Fruit fly (Drosophila melanogaster): ENCODE data around the gene CG43219.

The CG43219 gene

DNA sequence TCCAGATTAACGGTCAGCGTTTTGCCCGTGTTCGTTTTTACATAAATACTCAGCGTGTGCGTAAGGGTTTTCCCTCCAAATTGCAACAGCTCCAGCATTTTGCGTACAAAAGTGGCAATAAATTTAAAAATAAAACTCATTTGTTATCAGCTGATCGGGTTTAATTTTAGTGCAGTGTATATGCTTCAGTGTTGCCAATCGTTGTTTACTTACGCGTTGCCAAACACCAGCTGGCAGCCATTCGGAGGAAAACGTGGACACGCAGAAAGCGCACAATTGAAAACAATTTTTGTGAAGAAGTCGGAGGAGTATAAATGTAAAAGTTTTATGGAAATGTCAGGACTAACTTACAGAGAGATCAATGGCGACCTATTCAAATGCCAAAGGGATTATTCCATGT, 23.6 kb upstream of the CG43219 start, which contains the start of the genes Targ3 and park (continued):
- TF ChIP-seq pum (GFP tag; optimal IDR thresholded peaks at IDR 0.05) = no peak
- TF ChIP-seq CG9817 (tag; optimal IDR thresholded peaks at IDR 0.05) = no peak
- no peak for TF ChIP-seq CG7963 (GFP tag; IDR thresholded peaks at IDR 0.05; ENCODE audit: partially characterized antibody)
- no peak for TF ChIP-seq CG1832 (GFP tag; optimal IDR thresholded peaks at IDR 0.05)
- no peak for TF ChIP-seq CG30020 (tag; optimal IDR thresholded peaks at IDR 0.05)
- no peak for TF ChIP-seq CG1647 (GFP tag; optimal IDR thresholded peaks at IDR 0.05)
- TF ChIP-seq lola (GFP tag; optimal IDR thresholded peaks at IDR 0.05) = no peak
- TF ChIP-seq en (GFP tag; optimal IDR thresholded peaks at IDR 0.05) = no peak
- peak; percentile 15 for TF ChIP-seq CG14710 (tag; optimal IDR thresholded peaks at IDR 0.05)
- TF ChIP-seq tio (GFP tag; optimal IDR thresholded peaks at IDR 0.05) = no peak
- TF ChIP-seq CG15479 (GFP tag; optimal IDR thresholded peaks at IDR 0.05) = no peak
- TF ChIP-seq Lhr (GFP tag; optimal IDR thresholded peaks at IDR 0.05) = no peak
- no peak for TF ChIP-seq croc (GFP tag; conservative IDR thresholded peaks at IDR 0.05)
- TF ChIP-seq so (GFP tag; IDR thresholded peaks at IDR 0.05) = no peak
- peak; percentile 4 for TF ChIP-seq CG17829 (tag; optimal IDR thresholded peaks at IDR 0.05)
- no peak for TF ChIP-seq BtbVII (GFP tag; optimal IDR thresholded peaks at IDR 0.05)
- TF ChIP-seq Gug (GFP tag; IDR thresholded peaks at IDR 0.05) = 0 out of 4 replicates have a peak, but pooled peaks have one; percentile 4
- TF ChIP-seq Xrp1 (GFP tag; IDR thresholded peaks at IDR 0.05) = no peak
- no peak for TF ChIP-seq CG33557 (GFP tag; optimal IDR thresholded peaks at IDR 0.05)
- TF ChIP-seq pnt (GFP tag; optimal IDR thresholded peaks at IDR 0.05) = no peak
- no peak for TF ChIP-seq Hr78 (GFP tag; optimal IDR thresholded peaks at IDR 0.05)
- no peak for TF ChIP-seq crc (GFP tag; optimal IDR thresholded peaks at IDR 0.05)
- TF ChIP-seq CG7786 (GFP tag; optimal IDR thresholded peaks at IDR 0.05) = peak; percentile 43
- no peak for TF ChIP-seq CG3995 (GFP tag; optimal IDR thresholded peaks at IDR 0.05)
- no peak for TF ChIP-seq TFAM (GFP tag; optimal IDR thresholded peaks at IDR 0.05)
- no peak for TF ChIP-seq CG10321 (GFP tag; IDR thresholded peaks at IDR 0.05)
- TF ChIP-seq bsh (GFP tag; optimal IDR thresholded peaks at IDR 0.05) = no peak
- no peak for TF ChIP-seq CG8359 (GFP tag; optimal IDR thresholded peaks at IDR 0.05; ENCODE audit: borderline replicate concordance)
- no peak for TF ChIP-seq kah (GFP tag; optimal IDR thresholded peaks at IDR 0.05)
- 0 out of 3 replicates have a peak, but pooled peaks have one; percentile 23 for TF ChIP-seq Doc3 (GFP tag; IDR thresholded peaks at IDR 0.05; ENCODE audit: partially characterized antibody)
- no peak for TF ChIP-seq inv (GFP tag; IDR thresholded peaks at IDR 0.05; ENCODE audit: partially characterized antibody)
- peak; percentile 58 for TF ChIP-seq da (GFP tag; optimal IDR thresholded peaks at IDR 0.05)
- no peak for TF ChIP-seq Ravus (GFP tag; IDR thresholded peaks at IDR 0.05)
- TF ChIP-seq shn (GFP tag; optimal IDR thresholded peaks at IDR 0.05) = peak; percentile 39
- TF ChIP-seq CG13624 (GFP tag; optimal IDR thresholded peaks at IDR 0.05) = no peak
- no peak for TF ChIP-seq CG6654 (GFP tag; optimal IDR thresholded peaks at IDR 0.05)
- no peak for TF ChIP-seq cato (GFP tag; optimal IDR thresholded peaks at IDR 0.05; ENCODE audit: borderline replicate concordance)
- no peak for TF ChIP-seq zen2 (GFP tag; IDR thresholded peaks at IDR 0.05; ENCODE audit: partially characterized antibody)
- TF ChIP-seq Dref (GFP tag; IDR thresholded peaks at IDR 0.05) = peak; percentile 48
- TF ChIP-seq D19B (GFP tag; optimal IDR thresholded peaks at IDR 0.05) = no peak
- TF ChIP-seq p53 (GFP tag; optimal IDR thresholded peaks at IDR 0.05) = no peak
- no peak for TF ChIP-seq CG3281 (GFP tag; optimal IDR thresholded peaks at IDR 0.05)
- no peak for TF ChIP-seq CG4730 (GFP tag; IDR thresholded peaks at IDR 0.05)
- 0 out of 2 replicates have a peak, but pooled peaks have one; percentile 29 for TF ChIP-seq unc-4 (GFP tag; IDR thresholded peaks at IDR 0.05; ENCODE audit: partially characterized antibody)
- TF ChIP-seq CG1024 (GFP tag; IDR thresholded peaks at IDR 0.05) = no peak
- TF ChIP-seq CG6683 (GFP tag; optimal IDR thresholded peaks at IDR 0.05) = no peak
- TF ChIP-seq dpn (GFP tag; optimal IDR thresholded peaks at IDR 0.05) = peak; percentile 33 to 50
- TF ChIP-seq GATAe (GFP tag; conservative IDR thresholded peaks at IDR 0.05) = no peak
- no peak for TF ChIP-seq Ada2b (GFP tag; IDR thresholded peaks at IDR 0.05)
- TF ChIP-seq Hsf (GFP tag; optimal IDR thresholded peaks at IDR 0.05) = peak; percentile 56

Measured in whole organism, embryonic.